Worm (Caenorhabditis elegans) whole organism, L3 larva: ENCODE measurements around the gene ndub-3.
A peak's percentile ranks its signal among the peaks of the same experiment; 100 is the strongest.

ENCODE experiments used
- R02D3.7 ChIP-seq: fragments of 150-350 bp; optimal IDR thresholded peaks from 2 replicates; lab custom pipeline; 2014; ENCODE audit warnings: missing biosample characterization, missing genetic modification characterization
- ZK546.5 ChIP-seq: sonication (generic microtip); optimal IDR thresholded peaks from 2 replicates; lab custom pipeline; 2017; ENCODE audit warnings: missing biosample characterization, missing genetic modification characterization
- aly-2 ChIP-seq: fragments of 150-350 bp; optimal IDR thresholded peaks from 2 replicates; lab custom pipeline; 2014; ENCODE audit warnings: missing biosample characterization, missing genetic modification characterization
- ama-1 ChIP-seq: fragments of 150-350 bp; optimal IDR thresholded peaks from 2 replicates; lab custom pipeline; 2018
- ceh-82 ChIP-seq: fragments of 150-350 bp; optimal IDR thresholded peaks from 2 replicates; lab custom pipeline; 2014; ENCODE audit warnings: missing biosample characterization, missing genetic modification characterization
- ceh-9 ChIP-seq: sonication (generic microtip); optimal IDR thresholded peaks from 2 replicates; lab custom pipeline; 2018; ENCODE audit warnings: missing biosample characterization, missing genetic modification characterization
- daf-12 ChIP-seq: fragments of 150-350 bp; optimal IDR thresholded peaks from 2 replicates; lab custom pipeline; 2014; ENCODE audit warnings: missing biosample characterization, missing genetic modification reagents, missing genetic modification characterization
- egl-27 ChIP-seq: sonication (generic microtip); optimal IDR thresholded peaks from 4 replicates; lab custom pipeline; 2017; ENCODE audit warnings: missing biosample characterization, missing genetic modification reagents, missing genetic modification characterization
- egl-5 ChIP-seq: fragments of 150-350 bp; optimal IDR thresholded peaks from 2 replicates; lab custom pipeline; 2017; ENCODE audit warnings: missing biosample characterization, missing genetic modification reagents, missing genetic modification characterization, inconsistent platforms
- elt-2 ChIP-seq: sonication (generic microtip); optimal IDR thresholded peaks from 2 replicates; lab custom pipeline; 2016; ENCODE audit warnings: missing genetic modification reagents, mild to moderate bottlenecking, missing genetic modification characterization, missing compliant biosample characterization
- elt-3 ChIP-seq, 3 experiments: fragments of 150-350 bp in 1 of 3; sonication (generic microtip) in 2 of 3; optimal IDR thresholded peaks; 2 replicates in 2 of 3; 4 replicates in 1 of 3; lab custom pipeline; 2014 to 2017; ENCODE audit warnings: missing biosample characterization in 3 of 3, missing genetic modification characterization in 3 of 3
- eor-1 ChIP-seq, 2 experiments: fragments of 150-350 bp; optimal IDR thresholded peaks; 2 replicates each; lab custom pipeline; 2014 to 2018; ENCODE audit warnings: missing biosample characterization in 2 of 2, missing genetic modification characterization in 2 of 2
- fkh-10 ChIP-seq: sonication (generic microtip); optimal IDR thresholded peaks from 2 replicates; lab custom pipeline; 2017; ENCODE audit warnings: missing biosample characterization, missing genetic modification reagents, missing genetic modification characterization
- fkh-2 ChIP-seq: fragments of 150-350 bp; optimal IDR thresholded peaks from 2 replicates; lab custom pipeline; 2014; ENCODE audit warnings: missing biosample characterization, missing genetic modification reagents, missing genetic modification characterization
- fos-1 ChIP-seq: fragments of 150-350 bp; optimal IDR thresholded peaks from 2 replicates; lab custom pipeline; 2014; ENCODE audit warnings: missing biosample characterization, missing genetic modification characterization
- hmg-11 ChIP-seq: sonication (generic microtip); optimal IDR thresholded peaks from 2 replicates; lab custom pipeline; 2016; ENCODE audit warnings: missing genetic modification characterization, missing compliant biosample characterization
- mdl-1 ChIP-seq: fragments of 150-350 bp; optimal IDR thresholded peaks from 2 replicates; lab custom pipeline; 2014; ENCODE audit warnings: missing biosample characterization, missing genetic modification characterization
- mml-1 ChIP-seq: fragments of 150-350 bp; sonication (generic microtip); optimal IDR thresholded peaks from 3 replicates; lab custom pipeline; 2014; ENCODE audit warnings: missing biosample characterization, missing genetic modification characterization
- nfya-1 ChIP-seq: sonication (generic microtip); optimal IDR thresholded peaks from 2 replicates; lab custom pipeline; 2017; ENCODE audit warnings: missing genetic modification characterization, mild to moderate bottlenecking, missing compliant biosample characterization, antibody characterized with exemption, moderate library complexity; ENCODE audit not compliant: insufficient read depth
- nhr-12 ChIP-seq: fragments of 150-350 bp; optimal IDR thresholded peaks from 2 replicates; lab custom pipeline; 2014; ENCODE audit warnings: missing biosample characterization, missing genetic modification characterization
- nhr-25 ChIP-seq: sonication (generic microtip); optimal IDR thresholded peaks from 2 replicates; lab custom pipeline; 2017; ENCODE audit warnings: missing biosample characterization, missing genetic modification characterization
- nhr-76 ChIP-seq: fragments of 150-350 bp; sonication (generic microtip); optimal IDR thresholded peaks from 5 replicates; lab custom pipeline; 2014; ENCODE audit warnings: missing biosample characterization, missing genetic modification characterization
- nhr-77 ChIP-seq: fragments of 150-350 bp; optimal IDR thresholded peaks from 2 replicates; lab custom pipeline; 2014; ENCODE audit warnings: missing biosample characterization, missing genetic modification characterization
- pha-4 ChIP-seq: fragments of 150-350 bp; optimal IDR thresholded peaks from 2 replicates; lab custom pipeline; 2014; ENCODE audit warnings: missing biosample characterization, missing genetic modification reagents, missing genetic modification characterization
- sea-2 ChIP-seq: fragments of 150-350 bp; sonication (generic microtip); optimal IDR thresholded peaks from 4 replicates; lab custom pipeline; 2014; ENCODE audit warnings: missing biosample characterization, missing genetic modification reagents, missing genetic modification characterization
- snpc-4 ChIP-seq: fragments of 150-350 bp; optimal IDR thresholded peaks from 2 replicates; lab custom pipeline; 2014; ENCODE audit warnings: missing biosample characterization, missing genetic modification characterization
- tbx-2 ChIP-seq: sonication (generic microtip); optimal IDR thresholded peaks from 2 replicates; lab custom pipeline; 2016; ENCODE audit warnings: mild to moderate bottlenecking, missing genetic modification characterization, missing compliant biosample characterization
- unc-62 ChIP-seq: fragments of 150-350 bp; sonication (generic microtip); optimal IDR thresholded peaks from 4 replicates; lab custom pipeline; 2014; ENCODE audit warnings: missing biosample characterization, missing genetic modification reagents, missing genetic modification characterization
- zag-1 ChIP-seq: fragments of 150-350 bp; optimal IDR thresholded peaks from 2 replicates; lab custom pipeline; 2014; ENCODE audit warnings: missing biosample characterization, missing genetic modification characterization
- ztf-11 ChIP-seq: fragments of 150-350 bp; optimal IDR thresholded peaks from 2 replicates; lab custom pipeline; 2014; ENCODE audit warnings: missing biosample characterization, missing genetic modification characterization
- ztf-4 ChIP-seq: fragments of 150-350 bp; optimal IDR thresholded peaks from 2 replicates; lab custom pipeline; 2014; ENCODE audit warnings: missing biosample characterization, missing genetic modification characterization

The ndub-3 gene

DNA sequence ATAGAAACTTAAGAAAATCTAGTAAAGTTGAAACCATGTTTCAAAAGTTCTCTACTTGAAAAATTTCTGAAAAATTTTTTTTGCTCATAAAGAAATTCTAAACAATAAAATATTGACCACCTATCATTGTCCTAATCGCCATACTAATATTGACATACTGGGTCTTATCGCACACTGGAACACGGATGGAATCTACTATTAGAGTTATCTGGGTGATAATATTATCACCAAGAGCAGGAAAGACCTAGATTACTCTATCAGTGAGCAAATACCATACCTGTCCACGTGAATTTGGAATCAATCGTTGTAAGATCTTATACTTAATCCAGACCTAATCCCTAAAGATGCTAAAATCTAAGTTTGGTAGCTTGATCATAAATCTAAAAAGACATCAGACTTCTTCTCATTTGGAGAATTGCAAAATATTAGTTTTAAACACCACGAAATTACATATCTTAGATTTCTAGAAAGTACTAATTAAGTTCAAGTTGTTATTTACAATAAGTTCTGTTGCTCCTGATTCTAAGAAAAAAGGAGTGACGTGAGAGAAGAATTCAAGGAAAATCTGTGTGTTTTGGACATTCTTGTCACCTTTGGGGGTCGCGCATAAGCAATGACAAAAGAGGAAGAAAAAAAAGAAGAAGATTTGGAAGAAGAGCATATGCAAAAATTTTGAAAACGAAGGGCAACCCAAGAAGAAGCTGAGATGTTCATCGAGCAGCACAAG lies 45.4 kb upstream of the ndub-3 start:
- TF ChIP-seq elt-2 = peak; percentile 36
- no peak for TF ChIP-seq egl-5 (tag; lab: Kevin White, UChicago)

DNA sequence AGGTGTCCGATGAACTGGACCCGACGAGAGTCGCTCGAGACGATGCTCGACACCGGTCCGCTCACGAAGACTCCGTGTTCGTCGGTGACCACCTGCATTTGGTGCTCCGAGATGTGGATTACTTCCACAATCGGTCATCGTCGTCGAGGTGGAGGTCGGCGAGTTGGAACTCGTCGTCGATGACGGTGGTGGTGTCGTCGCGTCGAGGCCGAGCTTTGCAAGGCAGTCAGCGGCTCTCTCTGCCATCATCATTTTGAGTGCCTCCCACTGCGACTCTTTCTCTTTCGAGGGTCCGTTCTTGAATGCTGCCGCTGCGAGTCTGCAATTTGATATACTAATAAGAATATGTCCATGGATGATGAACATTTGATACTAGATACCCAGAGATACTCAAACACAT lies 43.1 kb upstream of the ndub-3 start:
- TF ChIP-seq hmg-11 (tag; lab: Kevin White, UChicago) (no peak), ama-1 (lab: Kevin White, UChicago) (no peak), ztf-4 (no peak), elt-3 (tag; optimal IDR thresholded peaks at IDR 0.05; lab: Kevin White, UChicago) (no peak), pha-4 (tag; lab: Kevin White, UChicago) (no peak), egl-27 (tag; lab: Kevin White, UChicago) (no peak), fkh-10 (no peak), nfya-1 (tag; lab: Kevin White, UChicago) (no peak), tbx-2 (no peak), mml-1 (tag; lab: Kevin White, UChicago) (no peak), ceh-9 (tag; lab: Kevin White, UChicago) (no peak), egl-5 (tag; lab: Kevin White, UChicago) (no peak), ZK546.5 (tag; lab: Kevin White, UChicago) (no peak), fkh-2 (tag; lab: Kevin White, UChicago) (no peak), snpc-4 (no peak)

DNA sequence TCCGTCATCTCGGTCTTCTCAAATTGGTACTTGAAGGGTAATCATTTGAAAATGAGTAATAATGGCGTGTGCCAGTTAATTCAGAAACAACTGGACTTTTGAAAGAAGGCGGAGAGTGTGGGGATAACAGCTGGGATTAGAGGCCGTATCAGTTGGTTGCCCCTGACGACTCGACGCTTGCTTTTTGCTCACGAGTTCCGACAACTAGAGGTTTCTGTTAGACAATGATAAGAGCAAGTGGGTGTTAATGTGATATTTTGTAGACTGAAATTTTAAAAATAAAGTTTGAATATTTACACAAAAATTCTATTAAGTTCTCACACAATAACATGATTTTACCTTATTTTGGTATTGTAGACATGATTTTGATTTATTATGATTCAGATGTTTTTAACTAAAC lies 40.4 kb upstream of the ndub-3 start, which contains the start of gene F44G4.7:
Gene F44G4.7 (minus strand): TSS at position 101 of the 400 bp plus-strand sequence.
- TF ChIP-seq sea-2 (GFP tag; lab: Kevin White, UChicago) = no peak

DNA sequence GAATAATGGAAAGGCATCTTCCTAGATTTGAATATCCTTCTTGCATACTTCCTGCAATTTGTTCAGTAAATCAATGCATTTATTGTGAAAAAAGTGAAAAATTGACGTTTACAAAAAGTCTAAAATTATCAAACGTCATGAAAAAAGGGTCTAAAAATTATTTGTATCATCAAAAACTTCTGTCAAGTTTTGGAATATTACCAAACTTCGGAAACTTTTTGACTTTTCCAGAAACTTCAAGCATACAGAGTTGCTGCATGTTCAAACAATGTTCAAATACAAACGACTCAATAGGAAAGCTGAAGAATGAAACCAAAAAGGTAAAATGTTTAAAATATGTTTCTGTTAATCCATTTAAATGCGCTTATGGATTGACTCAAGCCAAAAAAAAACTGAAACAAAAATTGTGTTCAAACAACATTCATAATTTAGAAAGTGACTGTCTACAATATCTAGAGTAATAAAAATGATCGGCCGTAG lies 37.1 kb upstream of the ndub-3 start, which contains the start of gene F44G4.6:
Gene F44G4.6 (minus strand): TSS at position 51 of the 480 bp plus-strand sequence.
- TF ChIP-seq fos-1 (tag; lab: Kevin White, UChicago) = no peak
- no peak for TF ChIP-seq nhr-77 (tag; lab: Kevin White, UChicago)
- TF ChIP-seq, all 47 proteins: peak for 0

DNA sequence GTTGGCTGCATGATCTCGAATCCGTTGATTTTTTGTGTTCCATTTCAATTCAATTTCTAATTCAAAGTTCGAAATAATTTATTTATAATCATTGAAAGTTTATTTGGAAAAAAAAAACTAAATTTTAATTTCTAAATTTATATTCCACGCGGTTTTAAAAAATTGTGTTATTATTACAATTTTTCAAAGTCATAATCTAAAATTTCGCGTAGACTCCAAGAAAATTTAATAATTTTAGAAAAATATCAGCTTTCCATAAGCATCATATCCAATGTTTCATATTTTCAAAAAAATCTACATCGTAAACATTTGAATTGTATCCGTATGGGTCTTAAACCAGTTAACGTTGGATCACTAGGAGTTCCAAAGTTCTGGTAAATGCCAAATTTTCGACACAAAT lies 35.6 kb upstream of the ndub-3 start, which contains the start of gene F44G4.5:
Gene F44G4.5 (minus strand): TSS at position 101 of the 400 bp plus-strand sequence.
- TF ChIP-seq ztf-11 (tag; lab: Kevin White, UChicago) (no peak), daf-12 (tag; lab: Kevin White, UChicago) (no peak), snpc-4 (no peak), ceh-82 (no peak), nhr-76 (tag; lab: Kevin White, UChicago) (no peak), nhr-12 (no peak), fkh-2 (tag; lab: Kevin White, UChicago) (no peak), zag-1 (tag; lab: Kevin White, UChicago) (no peak), fkh-10 (no peak), nhr-77 (tag; lab: Kevin White, UChicago) (no peak), unc-62 (GFP tag; lab: Kevin White, UChicago) (no peak), hmg-11 (tag; lab: Kevin White, UChicago) (no peak), aly-2 (no peak)

DNA sequence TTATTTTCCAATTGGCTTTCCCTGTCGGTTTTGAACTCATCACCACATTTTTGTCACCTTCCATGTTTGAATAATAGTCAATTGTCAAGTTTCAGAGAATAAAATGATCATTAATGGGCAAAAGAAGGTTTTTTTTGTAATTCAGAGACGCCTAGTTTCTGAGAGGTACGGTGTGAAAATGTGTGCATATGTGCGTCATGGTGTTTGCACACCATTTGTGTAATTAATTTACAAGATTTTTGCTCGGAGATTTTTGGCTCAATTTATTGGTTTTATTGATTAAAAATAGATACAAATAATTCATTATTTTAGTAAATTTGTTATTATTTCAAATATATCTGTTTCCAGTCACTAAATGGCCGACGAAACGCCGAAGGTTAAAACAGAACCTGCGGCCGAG lies 32.8 kb upstream of the ndub-3 start, which contains the start of the genes F44G4.3 and tdp-1:
Gene F44G4.3 (minus strand): TSS at position 184 of the 400 bp plus-strand sequence.
Gene tdp-1 (plus strand): TSS at position 347 of the 400 bp plus-strand sequence.
- TF ChIP-seq eor-1 (tag; optimal IDR thresholded peaks at IDR 0.05; lab: Kevin White, UChicago) = no peak
- TF ChIP-seq tbx-2 = no peak
- TF ChIP-seq daf-12 (tag; lab: Kevin White, UChicago) = no peak
- TF ChIP-seq pha-4 (tag; lab: Kevin White, UChicago) = peak; percentile 51
- no peak for TF ChIP-seq nhr-25 (tag; lab: Kevin White, UChicago)
- TF ChIP-seq egl-27 (tag; lab: Kevin White, UChicago) = no peak
- TF ChIP-seq R02D3.7 (tag; lab: Kevin White, UChicago) = no peak
- peak; percentile 66 for TF ChIP-seq nfya-1 (tag; lab: Kevin White, UChicago)
- no peak for TF ChIP-seq ZK546.5 (tag; lab: Kevin White, UChicago)
- TF ChIP-seq mdl-1 = no peak
